Worm (Caenorhabditis elegans): ENCODE data around the gene gtf-2H1.

- TF ChIP-seq aly-1 (tag; optimal IDR thresholded peaks at IDR 0.05) (no peak), ama-1 (optimal IDR thresholded peaks at IDR 0.05) (no peak), flt-1 (GFP tag; IDR thresholded peaks at IDR 0.05) (no peak)
These were observed 43.6 kb upstream of the gtf-2H1 start for ce11 chrIV:275146-275545.

Data from whole organism, early embryonic.